Fruit fly (Drosophila melanogaster) whole organism, embryonic: ENCODE data around the gene TwdlC.
A peak's percentile ranks its signal among the peaks of the same experiment; 100 is the strongest.

Source experiments
- BEAF-32 ChIP-seq: fragments of 200-800 bp; sonication (Bioruptor generic); optimal IDR thresholded peaks from 3 replicates; lab custom pipeline; 2017; ENCODE audit warnings: missing biosample characterization, missing genetic modification characterization, mild to moderate bottlenecking, moderate library complexity, missing genetic modification reagents
- Bdp1 ChIP-seq: fragments of 200-800 bp; sonication (Bioruptor generic); optimal IDR thresholded peaks from 3 replicates; lab custom pipeline; 2016; ENCODE audit warnings: missing biosample characterization, missing genetic modification characterization
- CG10543 ChIP-seq: fragments of 200-800 bp; sonication (Bioruptor generic); optimal IDR thresholded peaks from 3 replicates; lab custom pipeline; 2017; ENCODE audit warnings: missing biosample characterization, mild to moderate bottlenecking, missing genetic modification characterization, moderate library complexity
- CG11085 ChIP-seq: fragments of 200-800 bp; sonication (Bioruptor generic); IDR thresholded peaks from 2 replicates; pipeline ENCODE4 v1.3.6; 2022; ENCODE audit warnings: missing biosample characterization, missing genetic modification characterization
- CG12299 ChIP-seq: fragments of 200-800 bp; sonication (Bioruptor generic); optimal IDR thresholded peaks from 2 replicates; lab custom pipeline; 2018; ENCODE audit warnings: missing biosample characterization, mild to moderate bottlenecking, missing genetic modification characterization
- CG12769 ChIP-seq: fragments of 200-800 bp; sonication (Bioruptor generic); optimal IDR thresholded peaks from 2 replicates; lab custom pipeline; 2019; ENCODE audit warnings: missing biosample characterization, mild to moderate bottlenecking, missing genetic modification characterization, moderate library complexity
- CG13123 ChIP-seq: fragments of 200-800 bp; sonication (Bioruptor generic); optimal IDR thresholded peaks from 2 replicates; lab custom pipeline; 2016; ENCODE audit warnings: missing biosample characterization, missing genetic modification characterization
- CG13624 ChIP-seq: fragments of 200-800 bp; sonication (Bioruptor generic); optimal IDR thresholded peaks from 2 replicates; lab custom pipeline; 2016; ENCODE audit warnings: missing biosample characterization, missing genetic modification characterization
- CG13894 ChIP-seq: fragments of 200-800 bp; sonication (Bioruptor generic); optimal IDR thresholded peaks from 3 replicates; lab custom pipeline; 2018; ENCODE audit warnings: missing biosample characterization, mild to moderate bottlenecking, missing genetic modification characterization, moderate library complexity
- CG17829 ChIP-seq: fragments of 200-800 bp; optimal IDR thresholded peaks from 2 replicates; lab custom pipeline; 2019; ENCODE audit warnings: missing biosample characterization, mild to moderate bottlenecking, missing genetic modification characterization, moderate library complexity
- CG18619 ChIP-seq: fragments of 200-800 bp; sonication (Bioruptor generic); optimal IDR thresholded peaks from 3 replicates; lab custom pipeline; 2017; ENCODE audit warnings: missing biosample characterization, mild to moderate bottlenecking, missing genetic modification characterization
- CG2116 ChIP-seq: fragments of 200-800 bp; sonication (Bioruptor generic); optimal IDR thresholded peaks from 3 replicates; lab custom pipeline; 2018; ENCODE audit warnings: missing biosample characterization, mild to moderate bottlenecking, missing genetic modification characterization
- CG2889 ChIP-seq: fragments of 200-800 bp; sonication (Bioruptor generic); IDR thresholded peaks from 3 replicates; pipeline ENCODE4 v1.3.6; 2022; ENCODE audit warnings: missing biosample characterization, missing genetic modification characterization
- CG4730 ChIP-seq: fragments of 200-800 bp; sonication (Bioruptor generic); IDR thresholded peaks from 2 replicates; pipeline ENCODE4 v1.3.6; 2022; ENCODE audit warnings: missing biosample characterization, missing genetic modification characterization
- CG6254 ChIP-seq: fragments of 200-800 bp; sonication (Bioruptor generic); optimal IDR thresholded peaks from 3 replicates; lab custom pipeline; 2017; ENCODE audit warnings: mild to moderate bottlenecking, missing biosample characterization, missing genetic modification reagents, missing genetic modification characterization
- CG7271 ChIP-seq: fragments of 200-800 bp; sonication (Bioruptor generic); optimal IDR thresholded peaks from 2 replicates; lab custom pipeline; 2018; ENCODE audit warnings: missing biosample characterization, mild to moderate bottlenecking, missing genetic modification characterization, moderate library complexity
- Dbx ChIP-seq: fragments of 200-800 bp; sonication (Bioruptor generic); IDR thresholded peaks from 3 replicates; pipeline ENCODE4 v1.3.6; 2022; ENCODE audit warnings: missing biosample characterization, missing genetic modification characterization
- E2f2 ChIP-seq: fragments of 200-800 bp; sonication (Bioruptor generic); IDR thresholded peaks from 2 replicates; pipeline ENCODE4 v1.3.6; 2022; ENCODE audit warnings: missing biosample characterization, missing genetic modification characterization
- Eip74EF ChIP-seq, 2 experiments: fragments of 200-800 bp in 1 of 2; fragments of >200 bp in 1 of 2; sonication (Bioruptor generic) in 1 of 2; optimal IDR thresholded peaks; 2 replicates each; lab custom pipeline; 2017 to 2019; ENCODE audit warnings: missing biosample characterization in 2 of 2, missing genetic modification characterization in 2 of 2, mild to moderate bottlenecking in 1 of 2, moderate library complexity in 1 of 2
- Ets97D ChIP-seq: fragments of 200-800 bp; sonication (Bioruptor generic); optimal IDR thresholded peaks from 3 replicates; lab custom pipeline; 2016; ENCODE audit warnings: missing biosample characterization, missing genetic modification characterization
- Fer1 ChIP-seq: fragments of 200-800 bp; sonication (Bioruptor generic); optimal IDR thresholded peaks from 2 replicates; lab custom pipeline; 2017; ENCODE audit warnings: missing biosample characterization, mild to moderate bottlenecking, missing genetic modification characterization
- Gsc ChIP-seq: fragments of 200-800 bp; sonication (Bioruptor generic); IDR thresholded peaks from 2 replicates; pipeline ENCODE4 v1.3.6; 2022; ENCODE audit warnings: missing biosample characterization, missing genetic modification characterization
- H15 ChIP-seq: fragments of 200-800 bp; sonication (Bioruptor generic); IDR thresholded peaks from 3 replicates; pipeline ENCODE4 v1.3.6; 2022; ENCODE audit warnings: missing biosample characterization, missing genetic modification characterization
- Hey ChIP-seq: fragments of 200-800 bp; sonication (Bioruptor generic); optimal IDR thresholded peaks from 3 replicates; lab custom pipeline; 2018; ENCODE audit warnings: missing biosample characterization, mild to moderate bottlenecking, missing genetic modification characterization
- HmgZ ChIP-seq: fragments of 200-800 bp; sonication (Bioruptor generic); optimal IDR thresholded peaks from 2 replicates; lab custom pipeline; 2018; ENCODE audit warnings: missing biosample characterization, mild to moderate bottlenecking, missing genetic modification characterization
- Hsf ChIP-seq: fragments of 200-800 bp; sonication (Bioruptor generic); optimal IDR thresholded peaks from 3 replicates; lab custom pipeline; 2016; ENCODE audit warnings: missing biosample characterization, missing genetic modification characterization
- Lhr ChIP-seq: fragments of 200-800 bp; sonication (Bioruptor generic); optimal IDR thresholded peaks from 3 replicates; lab custom pipeline; 2017; ENCODE audit warnings: mild to moderate bottlenecking, missing biosample characterization, missing genetic modification reagents, missing genetic modification characterization
- MBD-R2 ChIP-seq: fragments of 200-800 bp; sonication (Bioruptor generic); IDR thresholded peaks from 2 replicates; pipeline ENCODE4 v1.3.6; 2022; ENCODE audit warnings: missing biosample characterization, missing genetic modification characterization
- Side ChIP-seq: fragments of 200-800 bp; sonication (Bioruptor generic); optimal IDR thresholded peaks from 2 replicates; lab custom pipeline; 2016; ENCODE audit warnings: missing biosample characterization, missing genetic modification characterization
- Sry-δ ChIP-seq: fragments of 200-800 bp; sonication (Bioruptor generic); optimal IDR thresholded peaks from 2 replicates; lab custom pipeline; 2016; ENCODE audit warnings: missing biosample characterization, missing genetic modification characterization
- TFAM ChIP-seq: fragments of 200-800 bp; sonication (Bioruptor generic); optimal IDR thresholded peaks from 2 replicates; lab custom pipeline; 2017; ENCODE audit warnings: missing biosample characterization, missing genetic modification characterization, inconsistent platforms
- Taf1 ChIP-seq: fragments of 200-800 bp; sonication (Bioruptor generic); IDR thresholded peaks from 2 replicates; pipeline ENCODE4 v1.3.6; 2022; ENCODE audit warnings: missing biosample characterization, missing genetic modification characterization
- Trl ChIP-seq, 3 experiments: fragments of >200 bp in 2 of 3; fragments of 200-800 bp in 1 of 3; sonication (Bioruptor generic) in 1 of 3; optimal IDR thresholded peaks; 2 replicates in 1 of 3; 3 replicates in 2 of 3; lab custom pipeline; 2016 to 2017; ENCODE audit warnings: missing biosample characterization in 1 of 3, missing genetic modification characterization in 1 of 3
- Xbp1 ChIP-seq: fragments of 200-800 bp; sonication (Bioruptor generic); optimal IDR thresholded peaks from 3 replicates; lab custom pipeline; 2016; ENCODE audit warnings: missing biosample characterization, mild to moderate bottlenecking, missing genetic modification characterization
- ac ChIP-seq: fragments of 200-800 bp; sonication (Bioruptor generic); optimal IDR thresholded peaks from 3 replicates; lab custom pipeline; 2017; ENCODE audit warnings: missing biosample characterization, mild to moderate bottlenecking, missing genetic modification characterization
- bab2 ChIP-seq: fragments of 200-800 bp; sonication (Bioruptor generic); optimal IDR thresholded peaks from 2 replicates; lab custom pipeline; 2016; ENCODE audit warnings: missing biosample characterization, missing genetic modification characterization
- cg ChIP-seq: fragments of 200-800 bp; sonication (Bioruptor generic); optimal IDR thresholded peaks from 3 replicates; lab custom pipeline; 2019; ENCODE audit warnings: missing biosample characterization, mild to moderate bottlenecking, missing genetic modification characterization, moderate library complexity
- chn ChIP-seq: fragments of 200-800 bp; sonication (Bioruptor generic); optimal IDR thresholded peaks from 2 replicates; lab custom pipeline; 2016; ENCODE audit warnings: missing biosample characterization, missing genetic modification characterization
- dmrt11E ChIP-seq: fragments of 200-800 bp; sonication (Bioruptor generic); optimal IDR thresholded peaks from 3 replicates; lab custom pipeline; 2018; ENCODE audit warnings: missing biosample characterization, mild to moderate bottlenecking, missing genetic modification characterization, moderate library complexity
- emc ChIP-seq: fragments of 200-800 bp; sonication (Bioruptor generic); optimal IDR thresholded peaks from 2 replicates; lab custom pipeline; 2016; ENCODE audit warnings: missing biosample characterization, missing genetic modification characterization
- fd96Cb ChIP-seq: fragments of 200-800 bp; sonication (Bioruptor generic); optimal IDR thresholded peaks from 2 replicates; lab custom pipeline; 2018; ENCODE audit warnings: missing biosample characterization, mild to moderate bottlenecking, missing genetic modification characterization, moderate library complexity
- ftz-f1 ChIP-seq: fragments of 200-800 bp; sonication (Bioruptor generic); optimal IDR thresholded peaks from 2 replicates; lab custom pipeline; 2016; ENCODE audit warnings: missing biosample characterization, missing genetic modification characterization
- jing ChIP-seq: fragments of 200-800 bp; sonication (Bioruptor generic); optimal IDR thresholded peaks from 2 replicates; lab custom pipeline; 2018; ENCODE audit warnings: missing biosample characterization, mild to moderate bottlenecking, missing genetic modification characterization
- kah ChIP-seq: fragments of 200-800 bp; sonication (Bioruptor generic); optimal IDR thresholded peaks from 2 replicates; lab custom pipeline; 2018; ENCODE audit warnings: missing biosample characterization, mild to moderate bottlenecking, missing genetic modification characterization
- mam ChIP-seq: fragments of 200-800 bp; sonication (Bioruptor generic); optimal IDR thresholded peaks from 3 replicates; lab custom pipeline; 2016; ENCODE audit warnings: missing biosample characterization, missing genetic modification characterization
- mld ChIP-seq: fragments of 200-800 bp; sonication (Bioruptor generic); IDR thresholded peaks from 3 replicates; pipeline ENCODE4 v1.3.6; 2022; ENCODE audit warnings: missing biosample characterization, missing genetic modification characterization; ENCODE audit not compliant: partially characterized antibody
- odd ChIP-seq: fragments of 200-800 bp; sonication (Bioruptor generic); optimal IDR thresholded peaks from 2 replicates; lab custom pipeline; 2017; ENCODE audit warnings: missing biosample characterization, mild to moderate bottlenecking, missing genetic modification characterization
- pb ChIP-seq: fragments of 200-800 bp; sonication (Bioruptor generic); optimal IDR thresholded peaks from 3 replicates; lab custom pipeline; 2016; ENCODE audit warnings: missing biosample characterization, missing genetic modification characterization
- slbo ChIP-seq: fragments of 200-800 bp; sonication (Bioruptor generic); IDR thresholded peaks from 2 replicates; pipeline ENCODE4 v1.3.6; 2022; ENCODE audit warnings: missing biosample characterization, missing genetic modification characterization
- unpg ChIP-seq: fragments of 200-800 bp; sonication (Bioruptor generic); optimal IDR thresholded peaks from 3 replicates; lab custom pipeline; 2018; ENCODE audit warnings: missing biosample characterization, mild to moderate bottlenecking, missing genetic modification characterization, moderate library complexity

TwdlC gene

dm6 chr3R:26964452-26965133 lies 30.0 kb upstream of the TwdlC start, which contains the start of gene Tsp97E (continued):
- TF ChIP-seq bab2 (GFP tag; lab: Kevin White, UChicago): no peak
- no peak for TF ChIP-seq ac
- TF ChIP-seq ftz-f1 (GFP tag; lab: Kevin White, UChicago): no peak
- no peak for TF ChIP-seq fd96Cb (tag; lab: Kevin White, UChicago)
- no peak for TF ChIP-seq CG18619 (GFP tag; lab: Kevin White, UChicago)
- no peak for TF ChIP-seq emc (GFP tag; lab: Kevin White, UChicago)
- TF ChIP-seq TFAM (GFP tag; lab: Kevin White, UChicago): no peak
- no peak for TF ChIP-seq CG13894 (tag; lab: Kevin White, UChicago)
- no peak for TF ChIP-seq Xbp1
- TF ChIP-seq unpg (GFP tag; lab: Kevin White, UChicago): no peak
- TF ChIP-seq CG13123: no peak
- no peak for TF ChIP-seq CG7271 (tag; lab: Kevin White, UChicago)
- no peak for TF ChIP-seq Dbx (GFP tag; lab: Robert Waterston, UW)
- no peak for TF ChIP-seq Side (GFP tag; lab: Kevin White, UChicago)
- no peak for TF ChIP-seq CG17829 (tag; lab: Kevin White, UChicago)
- peak; percentile 99 for TF ChIP-seq CG2116 (GFP tag; lab: Kevin White, UChicago)
- TF ChIP-seq Hsf (GFP tag; lab: Kevin White, UChicago): no peak
- no peak for TF ChIP-seq CG10543 (GFP tag; lab: Kevin White, UChicago)
- no peak for TF ChIP-seq jing (GFP tag; lab: Kevin White, UChicago)
- peak in 1 of 2 experiments; percentile 94 for TF ChIP-seq Eip74EF (GFP tag; optimal IDR thresholded peaks at IDR 0.05; lab: Kevin White, UChicago)
- peak; percentile 80 for TF ChIP-seq Sry-δ (GFP tag; lab: Kevin White, UChicago)
- peak; percentile 2 for TF ChIP-seq cg
- TF ChIP-seq MBD-R2 (GFP tag; lab: Robert Waterston, UW): peak; percentile 12; the same call in 1 of the 2 replicates
- no peak for TF ChIP-seq mam (GFP tag; lab: Kevin White, UChicago)
- TF ChIP-seq slbo (GFP tag; lab: Robert Waterston, UW): no peak
- TF ChIP-seq H15 (GFP tag; lab: Robert Waterston, UW): no peak
- TF ChIP-seq CG11085 (GFP tag; lab: Robert Waterston, UW): no peak
- TF ChIP-seq chn (GFP tag; lab: Kevin White, UChicago): no peak
- TF ChIP-seq Gsc (GFP tag; lab: Robert Waterston, UW): no peak
- TF ChIP-seq CG6254 (GFP tag; lab: Kevin White, UChicago): no peak
- no peak for TF ChIP-seq Lhr (GFP tag; lab: Kevin White, UChicago)
- TF ChIP-seq Bdp1 (GFP tag; lab: Kevin White, UChicago): no peak
- TF ChIP-seq Hey: no peak
- TF ChIP-seq BEAF-32 (GFP tag; lab: Kevin White, UChicago): peak; percentile 60
- TF ChIP-seq Taf1 (GFP tag; lab: Robert Waterston, UW): no peak
- no peak for TF ChIP-seq odd (GFP tag; lab: Kevin White, UChicago)
- no peak for TF ChIP-seq CG12299
- TF ChIP-seq Ets97D (GFP tag; lab: Kevin White, UChicago): peak; percentile 64
- TF ChIP-seq mld (GFP tag; lab: Robert Waterston, UW): peak; percentile 67; the same call in 2 of the 3 replicates
- no peak for TF ChIP-seq CG4730 (GFP tag; lab: Robert Waterston, UW)
- TF ChIP-seq CG13624 (GFP tag; lab: Kevin White, UChicago): no peak
- TF ChIP-seq Trl (optimal IDR thresholded peaks at IDR 0.05; lab: Kevin White, UChicago): no peak
- no peak for TF ChIP-seq Trl (GFP tag; optimal IDR thresholded peaks at IDR 0.05; lab: Kevin White, UChicago)
- peak; percentile 38 for TF ChIP-seq HmgZ (tag; lab: Kevin White, UChicago)
- TF ChIP-seq CG12769 (tag; lab: Kevin White, UChicago): no peak
- TF ChIP-seq dmrt11E (tag; lab: Kevin White, UChicago): no peak
- peak; percentile 2 for TF ChIP-seq Fer1 (GFP tag; lab: Kevin White, UChicago)
- TF ChIP-seq CG2889 (GFP tag; lab: Robert Waterston, UW): no peak
- TF ChIP-seq E2f2: peak; percentile 96
- no peak for TF ChIP-seq kah
- TF ChIP-seq pb (GFP tag; lab: Kevin White, UChicago): no peak
